Worm (Caenorhabditis elegans) whole organism, L2 larva: ENCODE data around the gene flh-1.
"Not testable (repeated sequence)": the region's sequence is repeated elsewhere in the genome, so short reads cannot be mapped to it uniquely, and the experiment has no call there.

ENCODE experiments used
- R02D3.7 ChIP-seq: fragments of 150-350 bp; optimal IDR thresholded peaks from 2 replicates; lab custom pipeline; 2014; ENCODE audit warnings: missing biosample characterization, missing genetic modification characterization
- ZK546.5 ChIP-seq: sonication (generic microtip); optimal IDR thresholded peaks from 2 replicates; lab custom pipeline; 2017; ENCODE audit warnings: missing biosample characterization, missing genetic modification characterization
- aly-2 ChIP-seq: fragments of 150-350 bp; optimal IDR thresholded peaks from 2 replicates; lab custom pipeline; 2014; ENCODE audit warnings: missing biosample characterization, missing genetic modification characterization
- ama-1 ChIP-seq: fragments of 150-350 bp; optimal IDR thresholded peaks from 2 replicates; lab custom pipeline; 2018; ENCODE audit warnings: inconsistent platforms
- ceh-82 ChIP-seq: fragments of 150-350 bp; optimal IDR thresholded peaks from 2 replicates; lab custom pipeline; 2014; ENCODE audit warnings: missing biosample characterization, missing genetic modification characterization
- egl-27 ChIP-seq: sonication (generic microtip); optimal IDR thresholded peaks from 3 replicates; lab custom pipeline; 2017; ENCODE audit warnings: missing biosample characterization, missing genetic modification reagents, missing genetic modification characterization
- lin-39 ChIP-seq: fragments of 150-350 bp; optimal IDR thresholded peaks from 2 replicates; lab custom pipeline; 2014; ENCODE audit warnings: missing biosample characterization, missing genetic modification reagents, missing genetic modification characterization
- lsy-2 ChIP-seq, 2 experiments: fragments of 150-350 bp in 1 of 2; sonication (generic microtip) in 1 of 2; optimal IDR thresholded peaks; 2 replicates each; lab custom pipeline; 2014 to 2017; ENCODE audit warnings: missing biosample characterization in 2 of 2, missing genetic modification characterization in 2 of 2
- mbf-1 ChIP-seq: sonication (generic microtip); optimal IDR thresholded peaks from 2 replicates; lab custom pipeline; 2017; ENCODE audit warnings: missing biosample characterization, missing genetic modification characterization
- nhr-10 ChIP-seq: sonication (generic microtip); optimal IDR thresholded peaks from 2 replicates; lab custom pipeline; 2017; ENCODE audit warnings: missing biosample characterization, missing genetic modification characterization
- nhr-11 ChIP-seq: fragments of 150-350 bp; optimal IDR thresholded peaks from 2 replicates; lab custom pipeline; 2014; ENCODE audit warnings: missing biosample characterization, missing genetic modification characterization
- nhr-237 ChIP-seq: fragments of 150-350 bp; optimal IDR thresholded peaks from 2 replicates; lab custom pipeline; 2014; ENCODE audit warnings: missing biosample characterization, missing genetic modification characterization
- sma-3 ChIP-seq: sonication (generic microtip); optimal IDR thresholded peaks from 2 replicates; lab custom pipeline; 2016; ENCODE audit warnings: missing genetic modification reagents, missing genetic modification characterization, missing compliant biosample characterization
- zag-1 ChIP-seq: fragments of 150-350 bp; optimal IDR thresholded peaks from 2 replicates; lab custom pipeline; 2014; ENCODE audit warnings: missing biosample characterization, missing genetic modification characterization

DNA sequence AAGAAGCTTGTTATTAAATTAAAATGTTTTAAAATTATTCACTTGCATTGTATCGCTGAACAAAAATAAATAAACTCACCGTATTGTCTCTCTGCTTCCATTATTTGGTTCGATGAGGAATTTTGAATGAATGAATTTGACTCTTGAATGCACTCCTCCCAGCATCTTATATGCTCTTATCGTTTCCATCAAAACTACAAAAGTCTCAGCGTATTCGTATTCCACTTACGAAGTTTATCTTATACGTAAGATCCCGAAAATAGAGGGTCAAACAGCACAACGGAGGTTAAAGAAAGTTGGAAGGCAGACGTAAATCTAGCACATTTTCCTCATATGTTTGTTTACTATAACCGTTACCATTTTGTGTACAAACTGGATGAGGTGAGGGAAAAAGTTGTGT, 22.2 kb upstream of the flh-1 start, which contains the start of gene nhr-267:
- not testable (repeated sequence) for TF ChIP-seq R02D3.7 (tag; lab: Kevin White, UChicago); lin-39 (tag; lab: Kevin White, UChicago); nhr-10 (tag; lab: Kevin White, UChicago); zag-1 (tag; lab: Kevin White, UChicago); mbf-1; egl-27; nhr-11 (tag; lab: Kevin White, UChicago); ama-1 (lab: Kevin White, UChicago); sma-3 (GFP tag; lab: Kevin White, UChicago); lsy-2 (tag; optimal IDR thresholded peaks at IDR 0.05; lab: Kevin White, UChicago); nhr-237; ceh-82; aly-2; ZK546.5 (tag; lab: Kevin White, UChicago)
